Fruit fly (Drosophila melanogaster): ENCODE measurements around the gene CG9386.

Gene CG9386

DNA sequence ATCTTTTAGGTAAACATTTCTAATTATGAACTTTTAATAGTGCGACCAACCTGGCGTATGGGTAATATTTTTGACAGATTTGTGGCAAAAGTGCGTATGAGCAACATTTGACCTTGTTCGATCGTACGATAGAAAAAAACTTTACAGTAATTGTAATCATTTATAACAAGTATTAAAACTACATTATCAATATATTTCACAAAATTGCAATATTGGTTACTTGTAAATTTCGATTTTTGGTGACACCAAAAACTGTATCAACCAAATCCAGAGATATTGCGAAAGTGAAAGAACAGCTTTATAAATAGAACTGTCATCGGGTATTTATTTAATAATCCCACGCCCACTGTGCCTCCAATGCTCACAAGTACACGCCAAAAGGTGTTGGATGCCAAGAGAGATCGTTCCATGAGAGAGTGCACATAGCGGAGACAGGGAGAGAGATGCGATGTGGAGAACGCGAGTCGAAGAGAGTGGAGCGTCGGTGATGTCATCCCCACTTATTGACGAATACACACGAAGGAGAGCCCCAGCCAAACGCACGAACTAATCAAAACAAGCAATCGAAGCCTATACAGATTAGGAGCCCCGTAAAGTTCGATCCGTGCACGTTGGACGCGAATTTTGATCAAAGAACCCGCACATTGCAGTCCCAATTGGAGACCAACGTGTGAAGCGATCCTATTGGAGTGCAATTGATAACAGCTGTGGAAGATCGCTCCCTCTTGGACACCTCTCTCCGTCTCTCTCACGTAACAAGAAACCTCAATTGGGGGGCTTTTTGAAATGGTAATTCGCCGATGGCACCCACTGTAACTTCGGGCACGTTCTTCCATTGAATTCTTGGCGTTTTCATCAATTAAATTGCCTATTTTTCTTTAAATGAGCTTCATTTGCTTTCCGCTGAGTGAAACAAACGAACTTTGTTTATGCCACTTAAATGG, 21.8 kb downstream of the CG9386 start:
- peak; percentile 83 for TF ChIP-seq CG13624 (GFP tag; optimal IDR thresholded peaks at IDR 0.05)
- peak; percentile 83 for TF ChIP-seq ssp (GFP tag; IDR thresholded peaks at IDR 0.05)
- TF ChIP-seq kah (GFP tag; optimal IDR thresholded peaks at IDR 0.05), result peak; percentile 90
- TF ChIP-seq CG34224 (GFP tag; IDR thresholded peaks at IDR 0.05; ENCODE audit: partially characterized antibody), result no peak; the same call in 2 of the 3 replicates
- peak; percentile 93 for TF ChIP-seq CG17359 (tag; optimal IDR thresholded peaks at IDR 0.05)
- TF ChIP-seq CG3847 (GFP tag; IDR thresholded peaks at IDR 0.05), result peak; percentile 90
- peak; percentile 88 for TF ChIP-seq bab2 (GFP tag; optimal IDR thresholded peaks at IDR 0.05)
- TF ChIP-seq tna (GFP tag; IDR thresholded peaks at IDR 0.05; ENCODE audit: partially characterized antibody), result no peak
- peak; percentile 92 for TF ChIP-seq Mad (GFP tag; optimal IDR thresholded peaks at IDR 0.05)
- peak; percentile 93 for TF ChIP-seq CG8388 (GFP tag; optimal IDR thresholded peaks at IDR 0.05)
- TF ChIP-seq CG16815 (GFP tag; optimal IDR thresholded peaks at IDR 0.05), result peak; percentile 96
- peak; percentile 87 for TF ChIP-seq CG32767 (GFP tag; IDR thresholded peaks at IDR 0.05)
- peak; percentile 50 for TF ChIP-seq ftz-f1 (GFP tag; optimal IDR thresholded peaks at IDR 0.05)
- TF ChIP-seq sug (tag; optimal IDR thresholded peaks at IDR 0.05), result peak; percentile 93
- peak; percentile 73; the same call in 1 of the 2 replicates for TF ChIP-seq CG11247 (GFP tag; IDR thresholded peaks at IDR 0.05)
- peak; percentile 98 for TF ChIP-seq Ets65A (GFP tag)
- peak; percentile 95 for TF ChIP-seq cwo (GFP tag; optimal IDR thresholded peaks at IDR 0.05)
- peak in 1 of 2 experiments; percentile 100 for TF ChIP-seq eve (GFP tag; optimal IDR thresholded peaks at IDR 0.05)
- peak; percentile 89 to 90 for TF ChIP-seq chif (GFP tag; optimal IDR thresholded peaks at IDR 0.05)
- peak; percentile 79 for TF ChIP-seq CG2116 (GFP tag; optimal IDR thresholded peaks at IDR 0.05)
- TF ChIP-seq CG4617 (GFP tag; optimal IDR thresholded peaks at IDR 0.05; ENCODE audit: borderline replicate concordance), result peak; percentile 69
- TF ChIP-seq B-H1 (GFP tag; IDR thresholded peaks at IDR 0.05), result peak; percentile 79
- TF ChIP-seq CG10462 (GFP tag; optimal IDR thresholded peaks at IDR 0.05), result peak; percentile 86
- peak; percentile 82 for TF ChIP-seq CG6175 (GFP tag; IDR thresholded peaks at IDR 0.05)
- peak; percentile 46 for TF ChIP-seq CG7271 (tag; optimal IDR thresholded peaks at IDR 0.05)
- TF ChIP-seq CG3995 (GFP tag; optimal IDR thresholded peaks at IDR 0.05), result peak; percentile 79
- TF ChIP-seq Fer1 (GFP tag; optimal IDR thresholded peaks at IDR 0.05), result peak; percentile 97
- TF ChIP-seq HLHmδ (GFP tag; optimal IDR thresholded peaks at IDR 0.05), result peak; percentile 39
- peak; percentile 92 for TF ChIP-seq mam (GFP tag; optimal IDR thresholded peaks at IDR 0.05)
- peak; percentile 93 for TF ChIP-seq tx (GFP tag; optimal IDR thresholded peaks at IDR 0.05)
- peak; percentile 96 for TF ChIP-seq CG31441 (GFP tag; IDR thresholded peaks at IDR 0.05)
- peak; percentile 56 for TF ChIP-seq Ravus (GFP tag; IDR thresholded peaks at IDR 0.05)
- peak; percentile 99 for TF ChIP-seq sens (GFP tag)
- TF ChIP-seq bsh (GFP tag; optimal IDR thresholded peaks at IDR 0.05), result peak; percentile 83 to 96
- TF ChIP-seq ranshi (GFP tag; IDR thresholded peaks at IDR 0.05), result peak; percentile 80; the same call in 1 of the 2 replicates
- TF ChIP-seq slou (GFP tag; optimal IDR thresholded peaks at IDR 0.05), result peak; percentile 84
- TF ChIP-seq CG15479 (GFP tag; optimal IDR thresholded peaks at IDR 0.05), result peak; percentile 28
- TF ChIP-seq Dad (GFP tag; optimal IDR thresholded peaks at IDR 0.05), result peak; percentile 92
- peak; percentile 67 for TF ChIP-seq CG3065 (GFP tag; optimal IDR thresholded peaks at IDR 0.05)
- peak; percentile 95 for TF ChIP-seq Camta (GFP tag; optimal IDR thresholded peaks at IDR 0.05)
- TF ChIP-seq CG18262 (tag; optimal IDR thresholded peaks at IDR 0.05), result peak; percentile 99
- TF ChIP-seq onecut (GFP tag; IDR thresholded peaks at IDR 0.05), result peak; percentile 80
- peak; percentile 80 for TF ChIP-seq ci (GFP tag; IDR thresholded peaks at IDR 0.05)
- TF ChIP-seq eyg (GFP tag; optimal IDR thresholded peaks at IDR 0.05), result peak; percentile 85
- peak; percentile 98 for TF ChIP-seq odd (GFP tag; optimal IDR thresholded peaks at IDR 0.05)
- peak; percentile 97 for TF ChIP-seq Med (GFP tag)
- 0 out of 2 replicates have a peak, but pooled peaks have one; percentile 22 for TF ChIP-seq Scr (GFP tag; IDR thresholded peaks at IDR 0.05; ENCODE audit: partially characterized antibody)
- peak; percentile 83 for TF ChIP-seq CG15514 (GFP tag; optimal IDR thresholded peaks at IDR 0.05)
- TF ChIP-seq br (optimal IDR thresholded peaks at IDR 0.05), result no peak

All from whole organism, embryonic.